Worm (Caenorhabditis elegans): ENCODE data around the gene ZK1073.1.
A peak's percentile ranks its signal among the peaks of the same experiment; 100 is the strongest.

Gene ZK1073.1

DNA sequence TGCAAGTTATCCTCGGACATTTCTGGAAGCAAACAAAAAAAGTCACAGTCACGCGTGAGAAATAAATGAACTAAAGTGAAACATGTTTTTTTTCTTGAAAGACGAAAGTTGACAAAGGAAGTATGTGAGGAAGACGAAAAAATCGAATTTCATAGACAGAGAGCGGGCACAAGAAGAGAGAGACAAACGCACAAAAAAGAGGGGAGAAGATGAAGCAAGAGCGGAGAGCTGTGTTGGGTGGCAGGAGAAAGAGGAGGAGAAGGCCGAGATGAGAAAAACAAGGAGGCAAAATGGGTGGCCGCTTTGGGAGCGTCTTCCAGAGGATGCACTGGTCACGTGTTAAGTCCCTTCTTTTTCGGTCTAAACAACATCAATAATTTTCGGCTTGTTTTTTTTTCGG lies at the start of gene ZK1073.1:
TSS of gene ZK1073.1 (minus strand) at position 72 of the 400 bp plus-strand sequence.
- TF ChIP-seq snpc-4 (tag; optimal IDR thresholded peaks at IDR 0.05) (peak; percentile 11), lin-15B (tag; optimal IDR thresholded peaks at IDR 0.05) (peak; percentile 30), ceh-82 (tag; optimal IDR thresholded peaks at IDR 0.05) (no peak), R02D3.7 (tag; optimal IDR thresholded peaks at IDR 0.05) (no peak), lin-39 (tag; optimal IDR thresholded peaks at IDR 0.05) (peak; percentile 75), ama-1 (optimal IDR thresholded peaks at IDR 0.05) (no peak), aly-2 (tag; optimal IDR thresholded peaks at IDR 0.05) (no peak), hmg-11 (tag; optimal IDR thresholded peaks at IDR 0.05) (peak; percentile 26), pha-4 (tag; optimal IDR thresholded peaks at IDR 0.05) (peak; percentile 24), nfya-1 (tag; optimal IDR thresholded peaks at IDR 0.05; ENCODE audit: insufficient read depth) (peak; percentile 65), skn-1 (tag; optimal IDR thresholded peaks at IDR 0.05) (no peak), nhr-43 (tag; optimal IDR thresholded peaks at IDR 0.05; ENCODE audit: poor library complexity, severe bottlenecking) (no peak), daf-12 (tag; optimal IDR thresholded peaks at IDR 0.05) (no peak), tbx-2 (tag; optimal IDR thresholded peaks at IDR 0.05) (no peak), pqm-1 (tag; optimal IDR thresholded peaks at IDR 0.05) (no peak), sea-2 (GFP tag; optimal IDR thresholded peaks at IDR 0.05) (no peak), fkh-10 (GFP tag; optimal IDR thresholded peaks at IDR 0.05) (peak; percentile 56), nhr-28 (tag; optimal IDR thresholded peaks at IDR 0.05) (no peak), mml-1 (tag; optimal IDR thresholded peaks at IDR 0.05) (no peak), ceh-9 (tag; optimal IDR thresholded peaks at IDR 0.05) (no peak)

DNA sequence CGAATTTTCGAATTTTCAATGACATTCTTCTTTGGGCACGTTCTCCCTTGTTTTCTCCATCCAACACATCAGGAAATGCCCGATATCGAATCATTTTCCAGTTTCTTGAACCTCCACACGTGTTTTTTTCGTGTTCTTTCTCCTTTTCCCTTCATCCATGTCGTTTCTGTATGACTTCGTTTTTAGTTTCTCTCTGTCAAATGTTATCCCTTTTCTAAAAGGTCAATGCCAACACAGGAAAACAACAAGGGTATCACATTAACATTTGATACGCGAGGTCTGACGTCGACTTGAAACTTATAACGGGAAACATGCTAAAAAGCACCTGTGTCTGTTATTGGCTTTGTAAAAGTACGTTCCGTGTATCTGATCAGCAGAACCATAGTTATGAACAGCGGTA lies 44.2 kb upstream of the ZK1073.1 start:
- TF ChIP-seq elt-2 (tag; optimal IDR thresholded peaks at IDR 0.05), result no peak
- TF ChIP-seq tbx-2 (tag; optimal IDR thresholded peaks at IDR 0.05), result no peak
- TF ChIP-seq egl-5 (tag; optimal IDR thresholded peaks at IDR 0.05), result no peak
- TF ChIP-seq hmg-11 (tag; optimal IDR thresholded peaks at IDR 0.05), result no peak
- TF ChIP-seq unc-62 (GFP tag; optimal IDR thresholded peaks at IDR 0.05), result no peak
- no peak for TF ChIP-seq snpc-4 (tag; optimal IDR thresholded peaks at IDR 0.05)
- TF ChIP-seq nhr-76 (tag; optimal IDR thresholded peaks at IDR 0.05), result no peak
- TF ChIP-seq nfya-1 (tag; optimal IDR thresholded peaks at IDR 0.05; ENCODE audit: insufficient read depth), result no peak
- no peak for TF ChIP-seq R02D3.7 (tag; optimal IDR thresholded peaks at IDR 0.05)
- TF ChIP-seq nhr-237 (tag; optimal IDR thresholded peaks at IDR 0.05), result no peak
- no peak for TF ChIP-seq fos-1 (tag; optimal IDR thresholded peaks at IDR 0.05)
- TF ChIP-seq sea-2 (GFP tag; optimal IDR thresholded peaks at IDR 0.05), result no peak

DNA sequence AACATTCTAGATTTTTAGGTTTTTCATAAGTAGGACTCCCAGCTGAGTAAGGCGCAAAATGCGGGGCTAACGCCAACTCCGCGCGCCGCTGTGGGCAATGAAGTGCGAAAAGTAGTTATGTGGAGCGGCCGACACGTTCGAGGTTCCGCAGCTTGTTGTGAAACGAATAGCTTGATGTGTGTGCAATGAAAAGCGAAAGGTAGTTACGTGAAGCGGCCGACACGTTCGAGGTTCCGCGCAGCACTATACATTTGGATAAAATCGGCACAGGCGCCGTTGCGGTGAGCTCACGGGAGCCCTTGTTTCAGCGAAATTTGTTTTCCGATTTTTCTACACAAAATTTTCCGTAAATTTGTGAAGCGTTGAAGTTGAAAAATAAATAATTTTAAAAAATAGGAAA lies 38.3 kb upstream of the ZK1073.1 start:
- TF ChIP-seq ceh-28 (tag; optimal IDR thresholded peaks at IDR 0.05), result no peak
- TF ChIP-seq snpc-4 (tag; optimal IDR thresholded peaks at IDR 0.05), result no peak
- no peak for TF ChIP-seq unc-62 (GFP tag; optimal IDR thresholded peaks at IDR 0.05)
- TF ChIP-seq nhr-76 (tag; optimal IDR thresholded peaks at IDR 0.05), result no peak
- no peak for TF ChIP-seq jun-1 (tag; optimal IDR thresholded peaks at IDR 0.05)
- no peak for TF ChIP-seq elt-1 (tag; optimal IDR thresholded peaks at IDR 0.05)
- no peak for TF ChIP-seq skn-1 (tag; optimal IDR thresholded peaks at IDR 0.05)
- no peak for TF ChIP-seq egl-27 (tag; optimal IDR thresholded peaks at IDR 0.05)
- no peak for TF ChIP-seq ztf-4 (tag; optimal IDR thresholded peaks at IDR 0.05)
- TF ChIP-seq elt-2 (tag; optimal IDR thresholded peaks at IDR 0.05), result no peak
- no peak for TF ChIP-seq fkh-2 (tag; optimal IDR thresholded peaks at IDR 0.05)
- no peak for TF ChIP-seq nhr-28 (tag; optimal IDR thresholded peaks at IDR 0.05)
- TF ChIP-seq aly-2 (tag; optimal IDR thresholded peaks at IDR 0.05), result no peak
- TF ChIP-seq ama-1 (optimal IDR thresholded peaks at IDR 0.05), result no peak
- TF ChIP-seq nhr-11 (tag; optimal IDR thresholded peaks at IDR 0.05), result no peak

DNA sequence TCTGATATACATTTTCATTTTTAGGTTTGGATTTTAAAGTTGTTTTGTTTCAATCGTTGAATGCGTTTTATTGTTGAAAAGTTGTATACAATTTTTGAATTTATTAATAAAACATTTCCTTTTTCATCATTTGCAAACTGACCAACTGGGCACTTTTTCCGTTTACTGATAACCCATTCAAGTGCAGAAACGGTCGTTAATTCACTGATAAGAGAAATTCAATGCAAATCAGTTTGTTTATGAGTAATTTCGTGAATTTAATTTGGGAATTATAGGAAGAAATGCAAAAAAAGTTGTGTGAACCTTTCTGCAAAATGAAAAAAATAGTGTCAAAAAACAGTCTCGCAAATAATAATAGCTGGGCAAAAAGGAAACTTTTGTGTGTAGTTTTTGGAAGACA lies 37.8 kb upstream of the ZK1073.1 start:
- TF ChIP-seq R02D3.7 (tag; optimal IDR thresholded peaks at IDR 0.05), result no peak
- TF ChIP-seq pha-4 (tag; optimal IDR thresholded peaks at IDR 0.05), result peak; percentile 39
- no peak for TF ChIP-seq ama-1 (optimal IDR thresholded peaks at IDR 0.05)
- no peak for TF ChIP-seq nhr-23 (tag; optimal IDR thresholded peaks at IDR 0.05)
- TF ChIP-seq ztf-4 (tag; optimal IDR thresholded peaks at IDR 0.05), result no peak
- TF ChIP-seq ceh-9 (tag; optimal IDR thresholded peaks at IDR 0.05), result no peak
- TF ChIP-seq elt-2 (tag; optimal IDR thresholded peaks at IDR 0.05), result peak; percentile 73
- peak; percentile 68 for TF ChIP-seq pqm-1 (tag; optimal IDR thresholded peaks at IDR 0.05)
- TF ChIP-seq jun-1 (tag; optimal IDR thresholded peaks at IDR 0.05), result no peak
- no peak for TF ChIP-seq elt-1 (tag; optimal IDR thresholded peaks at IDR 0.05)
- TF ChIP-seq egl-27 (tag; optimal IDR thresholded peaks at IDR 0.05), result no peak

DNA sequence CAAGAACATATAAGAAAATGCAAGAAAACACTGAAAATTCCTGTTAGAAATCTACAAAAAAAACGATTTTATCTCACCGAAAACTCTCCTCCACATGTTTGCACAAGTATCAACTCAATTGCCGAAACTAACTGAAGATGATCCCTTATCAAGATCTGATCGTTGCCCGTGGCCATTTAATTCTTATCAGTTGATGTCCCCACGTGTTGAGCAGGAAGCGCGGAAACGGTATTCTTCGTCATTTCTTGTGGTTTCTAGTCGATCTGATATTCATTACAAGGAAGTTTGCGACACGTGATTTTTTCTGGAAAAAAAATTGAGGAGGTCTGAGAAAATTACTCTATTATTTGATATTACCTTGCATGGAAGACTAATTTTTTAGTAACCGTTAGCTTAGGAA lies 34.7 kb upstream of the ZK1073.1 start, which contains the start of gene F09C8.1:
TSS of gene F09C8.1 (minus strand) at position 123 of the 400 bp plus-strand sequence.
- TF ChIP-seq nhr-28 (tag; optimal IDR thresholded peaks at IDR 0.05) (no peak), nfya-1 (tag; optimal IDR thresholded peaks at IDR 0.05; ENCODE audit: insufficient read depth) (no peak), lin-15B (tag; optimal IDR thresholded peaks at IDR 0.05) (no peak), nhr-11 (tag; optimal IDR thresholded peaks at IDR 0.05) (no peak), pqm-1 (tag; optimal IDR thresholded peaks at IDR 0.05) (peak; percentile 64), zag-1 (tag; optimal IDR thresholded peaks at IDR 0.05) (no peak), fkh-2 (tag; optimal IDR thresholded peaks at IDR 0.05) (no peak), pha-4 (tag; optimal IDR thresholded peaks at IDR 0.05) (peak; percentile 16), fos-1 (tag; optimal IDR thresholded peaks at IDR 0.05) (no peak), unc-62 (GFP tag; optimal IDR thresholded peaks at IDR 0.05) (no peak), elt-2 (tag; optimal IDR thresholded peaks at IDR 0.05) (peak; percentile 84), ceh-16 (tag; optimal IDR thresholded peaks at IDR 0.05) (no peak), ceh-82 (tag; optimal IDR thresholded peaks at IDR 0.05) (no peak), lsy-12 (tag; optimal IDR thresholded peaks at IDR 0.05) (no peak), jun-1 (tag; optimal IDR thresholded peaks at IDR 0.05) (peak; percentile 64)

Measured in whole organism, L3 larva.